Worm (Caenorhabditis elegans) whole organism, L1 larva: Measurements from ENCODE around the gene F02D10.6.
"Not testable (repeated sequence)": the region's sequence is repeated elsewhere in the genome, so short reads cannot be mapped to it uniquely, and the experiment has no call there.

Experiments used
- C34B4.2 ChIP-seq: sonication (generic microtip); optimal IDR thresholded peaks from 2 replicates; lab custom pipeline; 2017; ENCODE audit warnings: mild to moderate bottlenecking, missing genetic modification characterization, missing compliant biosample characterization
- F16B12.6 ChIP-seq: fragments of 150-350 bp; optimal IDR thresholded peaks from 2 replicates; lab custom pipeline; 2014; ENCODE audit warnings: missing biosample characterization, missing genetic modification characterization
- aha-1 ChIP-seq: fragments of 150-350 bp; optimal IDR thresholded peaks from 2 replicates; lab custom pipeline; 2014; ENCODE audit warnings: missing biosample characterization, missing genetic modification characterization
- aly-2 ChIP-seq: fragments of 150-350 bp; optimal IDR thresholded peaks from 2 replicates; lab custom pipeline; 2014; ENCODE audit warnings: missing biosample characterization, missing genetic modification characterization
- ama-1 ChIP-seq: fragments of 150-350 bp; optimal IDR thresholded peaks from 2 replicates; lab custom pipeline; 2014
- blmp-1 ChIP-seq: fragments of 150-350 bp; optimal IDR thresholded peaks from 2 replicates; lab custom pipeline; 2014; ENCODE audit warnings: missing biosample characterization, missing genetic modification characterization
- ceh-63 ChIP-seq: fragments of 200-800 bp; sonication (Bioruptor generic); optimal IDR thresholded peaks from 2 replicates; lab custom pipeline; 2018; ENCODE audit warnings: mild to moderate bottlenecking, missing genetic modification characterization, missing compliant biosample characterization
- efl-1 ChIP-seq, 4 experiments: fragments of 150-350 bp; optimal IDR thresholded peaks in 3 of 4; peaks in 1 of 4; 1 replicate in 1 of 4; 2 replicates in 3 of 4; lab custom pipeline; 2014; ENCODE audit warnings: missing biosample characterization in 2 of 4, missing genetic modification characterization in 2 of 4, missing genetic modification reagents in 2 of 4
- egl-13 ChIP-seq: sonication (generic microtip); optimal IDR thresholded peaks from 2 replicates; lab custom pipeline; 2016; ENCODE audit warnings: missing genotype, missing genetic modification reagents, missing genetic modification characterization, missing compliant biosample characterization
- elt-2 ChIP-seq: sonication (generic microtip); optimal IDR thresholded peaks from 2 replicates; lab custom pipeline; 2016; ENCODE audit warnings: missing genetic modification characterization, mild to moderate bottlenecking, inconsistent platforms, missing compliant biosample characterization, missing genetic modification reagents
- elt-3 ChIP-seq, 6 experiments: fragments of 150-350 bp in 1 of 6; sonication (generic microtip); optimal IDR thresholded peaks; 2 replicates each; lab custom pipeline; 2017 to 2018; ENCODE audit warnings: missing biosample characterization in 6 of 6, missing genetic modification characterization in 6 of 6, inconsistent platforms in 1 of 6
- fkh-8 ChIP-seq: sonication (generic microtip); optimal IDR thresholded peaks from 2 replicates; lab custom pipeline; 2016; ENCODE audit warnings: mild to moderate bottlenecking, missing genetic modification characterization, missing compliant biosample characterization
- fos-1 ChIP-seq: fragments of 150-350 bp; optimal IDR thresholded peaks from 2 replicates; lab custom pipeline; 2014; ENCODE audit warnings: missing biosample characterization, missing genetic modification characterization
- grh-1 ChIP-seq: fragments of 200-800 bp; sonication (Bioruptor generic); IDR thresholded peaks from 2 replicates; pipeline ENCODE4 v1.3.6; 2022; ENCODE audit warnings: missing genetic modification reagents, missing genetic modification characterization, missing compliant biosample characterization
- hlh-4 ChIP-seq: sonication (generic microtip); optimal IDR thresholded peaks from 2 replicates; lab custom pipeline; 2016; ENCODE audit warnings: mild to moderate bottlenecking, missing genetic modification characterization, missing compliant biosample characterization
- hpl-2 ChIP-seq: fragments of 150-350 bp; optimal IDR thresholded peaks from 2 replicates; lab custom pipeline; 2014; ENCODE audit warnings: missing biosample characterization, missing genetic modification reagents, missing genetic modification characterization
- isw-1 ChIP-seq: fragments of 200-800 bp; sonication (Bioruptor generic); IDR thresholded peaks from 2 replicates; pipeline ENCODE4 v1.3.6; 2022; ENCODE audit warnings: missing genetic modification characterization, missing compliant biosample characterization
- lin-14 ChIP-seq: fragments of 200-800 bp; sonication (Bioruptor generic); optimal IDR thresholded peaks from 2 replicates; lab custom pipeline; 2018; ENCODE audit warnings: mild to moderate bottlenecking, missing genetic modification characterization, moderate library complexity, missing compliant biosample characterization
- lin-15B ChIP-seq: fragments of 150-350 bp; sonication (generic microtip); optimal IDR thresholded peaks from 3 replicates; lab custom pipeline; 2014; ENCODE audit warnings: missing biosample characterization, missing genetic modification characterization
- lin-35 ChIP-seq, 2 experiments: fragments of 150-350 bp; optimal IDR thresholded peaks; 2 replicates each; lab custom pipeline; 2014; ENCODE audit warnings: missing biosample characterization in 2 of 2, missing genetic modification characterization in 2 of 2, missing genetic modification reagents in 2 of 2
- lir-3 ChIP-seq: sonication (generic microtip); optimal IDR thresholded peaks from 2 replicates; lab custom pipeline; 2016; ENCODE audit warnings: mild to moderate bottlenecking, missing genetic modification characterization, moderate library complexity, missing compliant biosample characterization; ENCODE audit not compliant: poor library complexity
- mdl-1 ChIP-seq, 2 experiments: fragments of 150-350 bp; optimal IDR thresholded peaks; 2 replicates each; lab custom pipeline; 2014 to 2017; ENCODE audit warnings: missing biosample characterization in 2 of 2, missing genetic modification characterization in 2 of 2, inconsistent platforms in 1 of 2
- nhr-20 ChIP-seq: sonication (generic microtip); optimal IDR thresholded peaks from 2 replicates; lab custom pipeline; 2016; ENCODE audit warnings: mild to moderate bottlenecking, missing genetic modification characterization, missing compliant biosample characterization
- nhr-47 ChIP-seq: sonication (generic microtip); optimal IDR thresholded peaks from 2 replicates; lab custom pipeline; 2016; ENCODE audit warnings: mild to moderate bottlenecking, missing genetic modification characterization, moderate library complexity, missing compliant biosample characterization
- nhr-71 ChIP-seq: sonication (generic microtip); optimal IDR thresholded peaks from 2 replicates; lab custom pipeline; 2016; ENCODE audit warnings: mild to moderate bottlenecking, missing genetic modification characterization, moderate library complexity, missing compliant biosample characterization
- nhr-84 ChIP-seq: sonication (generic microtip); optimal IDR thresholded peaks from 2 replicates; lab custom pipeline; 2017; ENCODE audit warnings: missing biosample characterization, missing genetic modification characterization
- nhr-85 ChIP-seq: sonication (generic microtip); peaks from one replicate; lab custom pipeline; 2016; ENCODE audit warnings: missing genetic modification characterization, inconsistent platforms, missing compliant biosample characterization
- rnt-1 ChIP-seq: sonication (generic microtip); optimal IDR thresholded peaks from 2 replicates; lab custom pipeline; 2016; ENCODE audit warnings: mild to moderate bottlenecking, missing genetic modification characterization, moderate library complexity, missing compliant biosample characterization
- skn-1 ChIP-seq: fragments of 150-350 bp; optimal IDR thresholded peaks from 2 replicates; lab custom pipeline; 2014; ENCODE audit warnings: missing biosample characterization, missing genetic modification characterization
- snu-23 ChIP-seq: sonication (generic microtip); optimal IDR thresholded peaks from 2 replicates; lab custom pipeline; 2016; ENCODE audit warnings: missing genetic modification characterization, missing compliant biosample characterization
- sox-4 ChIP-seq: sonication (generic microtip); optimal IDR thresholded peaks from 2 replicates; lab custom pipeline; 2016; ENCODE audit warnings: missing genetic modification characterization, missing compliant biosample characterization
- unc-30 ChIP-seq: sonication (generic microtip); optimal IDR thresholded peaks from 2 replicates; lab custom pipeline; 2017; ENCODE audit warnings: missing biosample characterization, missing genetic modification characterization
- unc-98 ChIP-seq: fragments of 200-800 bp; sonication (Bioruptor generic); IDR thresholded peaks from 2 replicates; pipeline ENCODE4 v1.3.6; 2022; ENCODE audit warnings: missing genetic modification characterization, missing compliant biosample characterization
- zag-1 ChIP-seq: fragments of 150-350 bp; optimal IDR thresholded peaks from 2 replicates; lab custom pipeline; 2014; ENCODE audit warnings: missing biosample characterization, missing genetic modification characterization
- ztf-11 ChIP-seq, 2 experiments: sonication (generic microtip); optimal IDR thresholded peaks; 2 replicates each; lab custom pipeline; 2016 to 2017; ENCODE audit warnings: missing genetic modification characterization in 2 of 2, missing biosample characterization in 1 of 2, missing compliant biosample characterization in 1 of 2

Gene F02D10.6

ce11 chrX:13428755-13429154, 22.7 kb downstream of the F02D10.6 start, which contains the start of gene fkh-4:
Gene fkh-4 (minus strand): TSS chrX:13428855.
- TF ChIP-seq aly-2; ama-1; F16B12.6 (tag; lab: Kevin White, UChicago): not testable (repeated sequence)

ce11 chrX:13423340-13423739, 28.1 kb downstream of the F02D10.6 start, which contains the start of gene fkh-3:
Gene fkh-3 (minus strand): TSS chrX:13423440.
- no peak for TF ChIP-seq aha-1 (tag; lab: Kevin White, UChicago)
- no peak for TF ChIP-seq unc-98
- TF ChIP-seq rnt-1 (tag; lab: Kevin White, UChicago) = no peak
- no peak for TF ChIP-seq ama-1
- no peak for TF ChIP-seq elt-2
- no peak for TF ChIP-seq lin-15B (tag; lab: Kevin White, UChicago)
- no peak for TF ChIP-seq fos-1 (tag; lab: Kevin White, UChicago)
- no peak for TF ChIP-seq mdl-1 (tag; optimal IDR thresholded peaks at IDR 0.05; lab: Kevin White, UChicago)

- TF ChIP-seq lin-35 (GFP tag; optimal IDR thresholded peaks at IDR 0.05; lab: Kevin White, UChicago) (peak in 1 of 2 experiments; percentile 3), fkh-8 (tag; lab: Kevin White, UChicago) (no peak), elt-2 (peak; percentile 57)
Observed at ce11 chrX:13421068-13421467, 30.4 kb downstream of the F02D10.6 start.

- no peak for TF ChIP-seq egl-13 (tag; lab: Kevin White, UChicago)
- peak in 1 of 2 experiments; percentile 21 for TF ChIP-seq efl-1 (optimal IDR thresholded peaks at IDR 0.05; lab: Kevin White, UChicago)
- no peak for TF ChIP-seq efl-1 (GFP tag; optimal IDR thresholded peaks at IDR 0.05 in 1 of 2; lab: Kevin White, UChicago)
- TF ChIP-seq skn-1 = no peak
- TF ChIP-seq isw-1 (GFP tag; lab: Robert Waterston, UW) = no peak
- TF ChIP-seq ceh-63 (GFP tag; lab: Kevin White, UChicago) = no peak
- TF ChIP-seq nhr-85 (tag; lab: Kevin White, UChicago) = peak; percentile 67
- TF ChIP-seq C34B4.2 (tag; lab: Kevin White, UChicago) = no peak
- no peak for TF ChIP-seq fkh-8 (tag; lab: Kevin White, UChicago)
- no peak for TF ChIP-seq unc-98
- TF ChIP-seq lir-3 (tag; lab: Kevin White, UChicago) = peak; percentile 9
- peak; percentile 64 for TF ChIP-seq lin-14 (GFP tag; lab: Kevin White, UChicago)
- no peak for TF ChIP-seq unc-30 (tag; lab: Kevin White, UChicago)
- peak; percentile 42 for TF ChIP-seq snu-23 (GFP tag; lab: Kevin White, UChicago)
- TF ChIP-seq hpl-2 (GFP tag; lab: Kevin White, UChicago) = no peak
- TF ChIP-seq zag-1 (tag; lab: Kevin White, UChicago) = no peak
- TF ChIP-seq rnt-1 (tag; lab: Kevin White, UChicago) = peak; percentile 23
- peak; percentile 10 for TF ChIP-seq nhr-71 (tag; lab: Kevin White, UChicago)
- TF ChIP-seq aha-1 (tag; lab: Kevin White, UChicago) = no peak
- peak; percentile 21 for TF ChIP-seq nhr-20
- peak in 1 of 6 experiments; percentile 27 for TF ChIP-seq elt-3 (tag; optimal IDR thresholded peaks at IDR 0.05; lab: Kevin White, UChicago)
- no peak for TF ChIP-seq hlh-4 (tag; lab: Kevin White, UChicago)
- TF ChIP-seq F16B12.6 (tag; lab: Kevin White, UChicago) = no peak
- peak; percentile 62 for TF ChIP-seq blmp-1 (tag; lab: Kevin White, UChicago)
- TF ChIP-seq sox-4 (tag; lab: Kevin White, UChicago) = no peak
- TF ChIP-seq nhr-84 (tag; lab: Kevin White, UChicago) = no peak
- peak in 1 of 2 experiments; percentile 17 for TF ChIP-seq lin-35 (GFP tag; optimal IDR thresholded peaks at IDR 0.05; lab: Kevin White, UChicago)
- TF ChIP-seq grh-1 (GFP tag; lab: Robert Waterston, UW) = no peak
- TF ChIP-seq nhr-47 (tag; lab: Kevin White, UChicago) = peak; percentile 7
- TF ChIP-seq ztf-11 (tag; optimal IDR thresholded peaks at IDR 0.05; lab: Kevin White, UChicago) = no peak
- TF ChIP-seq, all 84 proteins: peak for 12
Observed at ce11 chrX:13419884-13420339, 31.6 kb downstream of the F02D10.6 start, which contains the start of gene C29F7.3. Gene C29F7.3 (minus strand): TSS chrX:13419934.
